Fruit fly (Drosophila melanogaster) whole organism, pupa: Measurements from ENCODE around the gene Fur1.

Experiments used
- CG10348 ChIP-seq: fragments of 200-800 bp; sonication (Bioruptor generic); IDR thresholded peaks from 2 replicates; pipeline ENCODE4 v1.3.6; 2022; ENCODE audit warnings: missing biosample characterization, missing genetic modification characterization
- CG14655 ChIP-seq: fragments of 200-800 bp; sonication (Bioruptor generic); optimal IDR thresholded peaks from 3 replicates; lab custom pipeline; 2017; ENCODE audit warnings: mild to moderate bottlenecking, missing biosample characterization, missing genetic modification reagents, missing genetic modification characterization
- CG15710 ChIP-seq: fragments of 200-800 bp; sonication (Bioruptor generic); optimal IDR thresholded peaks from 2 replicates; lab custom pipeline; 2018; ENCODE audit warnings: missing biosample characterization, mild to moderate bottlenecking, missing genetic modification characterization, moderate library complexity
- CG34367 ChIP-seq: fragments of 200-800 bp; sonication (Bioruptor generic); optimal IDR thresholded peaks from 2 replicates; lab custom pipeline; 2018; ENCODE audit warnings: missing biosample characterization, mild to moderate bottlenecking, missing genetic modification characterization
- Ets98B ChIP-seq: fragments of 200-800 bp; sonication (Bioruptor generic); IDR thresholded peaks from 2 replicates; pipeline ENCODE4 v1.3.6; 2022; ENCODE audit warnings: missing biosample characterization, missing genetic modification characterization
- fd96Ca ChIP-seq: fragments of 200-800 bp; sonication (Bioruptor generic); IDR thresholded peaks from 3 replicates; pipeline ENCODE4 v1.3.6; 2022; ENCODE audit warnings: missing biosample characterization, missing genetic modification characterization
- rn ChIP-seq: fragments of 200-800 bp; sonication (Bioruptor generic); IDR thresholded peaks from 2 replicates; pipeline ENCODE4 v1.3.6; 2022; ENCODE audit warnings: missing biosample characterization, missing genetic modification characterization

- TF ChIP-seq CG34367 (tag; lab: Kevin White, UChicago) (no peak), rn (no peak), Ets98B (GFP tag; lab: Robert Waterston, UW) (no peak), CG14655 (GFP tag; lab: Kevin White, UChicago) (no peak), fd96Ca (GFP tag; lab: Robert Waterston, UW) (no peak), CG10348 (GFP tag; lab: Robert Waterston, UW) (no peak), CG15710 (no peak)
Observed at dm6 chr3R:25318011-25318410, 154.8 kb downstream of the Fur1 start, which contains the start of gene CG10553.
